Fruit fly (Drosophila melanogaster): ENCODE data around the gene CG43390.

The CG43390 gene

dm6 chr3L:11561946-11562760 lies 17.6 kb downstream of the CG43390 start, which contains the start of the genes CG7394 and Mob2 (continued):
- TF ChIP-seq otp (GFP tag; IDR thresholded peaks at IDR 0.05), result peak; percentile 79; the same call in 2 of the 3 replicates
- TF ChIP-seq CG34376 (GFP tag; optimal IDR thresholded peaks at IDR 0.05), result peak; percentile 87
- peak; percentile 79 for TF ChIP-seq Poxn (GFP tag; IDR thresholded peaks at IDR 0.05)
- TF ChIP-seq pan (optimal IDR thresholded peaks at IDR 0.05), result no peak
- peak; percentile 56 to 91 for TF ChIP-seq pan (GFP tag; optimal IDR thresholded peaks at IDR 0.05 in 1 of 2, IDR thresholded peaks at IDR 0.05 in 1 of 2)
- peak; percentile 84 for TF ChIP-seq CG31224 (GFP tag; IDR thresholded peaks at IDR 0.05)
- TF ChIP-seq CG14860 (GFP tag; IDR thresholded peaks at IDR 0.05; ENCODE audit: partially characterized antibody), result peak; percentile 83
- TF ChIP-seq salm (tag; optimal IDR thresholded peaks at IDR 0.05), result peak; percentile 54
- peak; percentile 79 for TF ChIP-seq slp2 (GFP tag; optimal IDR thresholded peaks at IDR 0.05)
- peak; percentile 83 for TF ChIP-seq dmrt11E (tag; optimal IDR thresholded peaks at IDR 0.05)
- TF ChIP-seq vnd (GFP tag; IDR thresholded peaks at IDR 0.05; ENCODE audit: partially characterized antibody), result peak; percentile 86
- TF ChIP-seq jumu (GFP tag; optimal IDR thresholded peaks at IDR 0.05), result peak; percentile 74
- TF ChIP-seq CG13894 (tag; optimal IDR thresholded peaks at IDR 0.05), result peak; percentile 70
- TF ChIP-seq CG15696 (tag; optimal IDR thresholded peaks at IDR 0.05), result peak; percentile 84
- TF ChIP-seq btn (GFP tag; optimal IDR thresholded peaks at IDR 0.05), result peak; percentile 67
- peak; percentile 80 for TF ChIP-seq CG7357 (GFP tag; IDR thresholded peaks at IDR 0.05)
- peak; percentile 87 for TF ChIP-seq tio (GFP tag; optimal IDR thresholded peaks at IDR 0.05)
- peak; percentile 81 for TF ChIP-seq CG34422 (GFP tag; IDR thresholded peaks at IDR 0.05)
- TF ChIP-seq Spps (tag; optimal IDR thresholded peaks at IDR 0.05), result peak; percentile 37
- TF ChIP-seq schlank (tag; optimal IDR thresholded peaks at IDR 0.05), result peak; percentile 65
- peak; percentile 93 for TF ChIP-seq Xrp1 (GFP tag; IDR thresholded peaks at IDR 0.05)
- TF ChIP-seq Atf-2 (GFP tag; optimal IDR thresholded peaks at IDR 0.05), result peak; percentile 53
- TF ChIP-seq Camta (GFP tag; optimal IDR thresholded peaks at IDR 0.05), result peak; percentile 81
- TF ChIP-seq CG6683 (GFP tag; optimal IDR thresholded peaks at IDR 0.05), result peak; percentile 63
- peak; percentile 67 for TF ChIP-seq Deaf1 (tag; optimal IDR thresholded peaks at IDR 0.05)
- TF ChIP-seq wek (GFP tag; optimal IDR thresholded peaks at IDR 0.05), result no peak
- peak; percentile 88 for TF ChIP-seq ttk (GFP tag; IDR thresholded peaks at IDR 0.05)
- TF ChIP-seq CG9215 (GFP tag; IDR thresholded peaks at IDR 0.05), result peak; percentile 86
- TF ChIP-seq HmgZ (tag; optimal IDR thresholded peaks at IDR 0.05), result peak; percentile 92
- TF ChIP-seq unpg (GFP tag; optimal IDR thresholded peaks at IDR 0.05), result peak; percentile 88
- TF ChIP-seq CG9932 (GFP tag; IDR thresholded peaks at IDR 0.05), result peak; percentile 96
- TF ChIP-seq CG32772 (GFP tag; IDR thresholded peaks at IDR 0.05), result peak; percentile 91
- TF ChIP-seq CG4328 (GFP tag; optimal IDR thresholded peaks at IDR 0.05), result peak; percentile 85
- TF ChIP-seq CG6791 (GFP tag; IDR thresholded peaks at IDR 0.05; ENCODE audit: partially characterized antibody), result peak; percentile 86
- TF ChIP-seq CG14965 (GFP tag; optimal IDR thresholded peaks at IDR 0.05; ENCODE audit: borderline replicate concordance), result peak; percentile 9
- TF ChIP-seq CG12391 (tag; optimal IDR thresholded peaks at IDR 0.05), result peak; percentile 96
- peak; percentile 64 for TF ChIP-seq Elba2 (GFP tag; optimal IDR thresholded peaks at IDR 0.05)
- TF ChIP-seq slbo (GFP tag; IDR thresholded peaks at IDR 0.05), result peak; percentile 97
- TF ChIP-seq CG1832 (GFP tag; optimal IDR thresholded peaks at IDR 0.05), result no peak
- peak; percentile 52 for TF ChIP-seq CG17912 (GFP tag; optimal IDR thresholded peaks at IDR 0.05)
- peak; percentile 94 for TF ChIP-seq Xbp1 (GFP tag; optimal IDR thresholded peaks at IDR 0.05)
- peak; percentile 55; the same call in 1 of the 2 replicates for TF ChIP-seq Adf1 (GFP tag; IDR thresholded peaks at IDR 0.05)
- TF ChIP-seq CG30431 (GFP tag; optimal IDR thresholded peaks at IDR 0.05), result peak; percentile 65
- no peak for TF ChIP-seq prd (optimal IDR thresholded peaks at IDR 0.05)
- peak; percentile 92 for TF ChIP-seq prd (GFP tag; IDR thresholded peaks at IDR 0.05)
- peak; percentile 44 for TF ChIP-seq CG10431 (GFP tag; optimal IDR thresholded peaks at IDR 0.05)
- TF ChIP-seq pnt (GFP tag; optimal IDR thresholded peaks at IDR 0.05), result peak; percentile 37
- peak; percentile 76 for TF ChIP-seq oc (tag; optimal IDR thresholded peaks at IDR 0.05)
- peak; percentile 80 for TF ChIP-seq wor (GFP tag; IDR thresholded peaks at IDR 0.05)
